Worm (Caenorhabditis elegans) whole organism, mixed stage, embryonic: ENCODE data around the gene madf-8.

Experiments
- blmp-1 ChIP-seq: fragments of 150-350 bp; optimal IDR thresholded peaks from 2 replicates; lab custom pipeline; 2014; ENCODE audit warnings: missing biosample characterization, missing genetic modification characterization
- drap-1 ChIP-seq: fragments of 200-800 bp; sonication (Bioruptor generic); optimal IDR thresholded peaks from 3 replicates; lab custom pipeline; 2018; ENCODE audit warnings: mild to moderate bottlenecking, missing genetic modification characterization, missing compliant biosample characterization
- unc-62 ChIP-seq: fragments of 150-350 bp; optimal IDR thresholded peaks from 2 replicates; lab custom pipeline; 2014; ENCODE audit warnings: missing biosample characterization, missing genetic modification reagents, missing genetic modification characterization

- TF ChIP-seq drap-1 (no peak), unc-62 (GFP tag; lab: Kevin White, UChicago) (no peak), blmp-1 (tag; lab: Kevin White, UChicago) (no peak)
These were observed 47.7 kb upstream of the madf-8 start for ce11 chrIII:3698366-3698765.
